Worm (Caenorhabditis elegans) whole organism, L4/young adult: ENCODE measurements around the gene clec-226.

Source experiments
- W03F9.2 ChIP-seq: fragments of 150-350 bp; optimal IDR thresholded peaks from 2 replicates; lab custom pipeline; 2014; ENCODE audit warnings: missing biosample characterization, missing genetic modification characterization
- dao-5 ChIP-seq: sonication (generic microtip); optimal IDR thresholded peaks from 2 replicates; lab custom pipeline; 2016; ENCODE audit warnings: missing genotype, missing genetic modification characterization, moderate library complexity, missing compliant biosample characterization

- TF ChIP-seq W03F9.2 (no peak), dao-5 (tag; lab: Kevin White, UChicago) (no peak)
Observed at ce11 chrV:13993478-13993877, 46.7 kb downstream of the clec-226 start.
